Worm (Caenorhabditis elegans): ENCODE data around the gene cysl-2.

DNA sequence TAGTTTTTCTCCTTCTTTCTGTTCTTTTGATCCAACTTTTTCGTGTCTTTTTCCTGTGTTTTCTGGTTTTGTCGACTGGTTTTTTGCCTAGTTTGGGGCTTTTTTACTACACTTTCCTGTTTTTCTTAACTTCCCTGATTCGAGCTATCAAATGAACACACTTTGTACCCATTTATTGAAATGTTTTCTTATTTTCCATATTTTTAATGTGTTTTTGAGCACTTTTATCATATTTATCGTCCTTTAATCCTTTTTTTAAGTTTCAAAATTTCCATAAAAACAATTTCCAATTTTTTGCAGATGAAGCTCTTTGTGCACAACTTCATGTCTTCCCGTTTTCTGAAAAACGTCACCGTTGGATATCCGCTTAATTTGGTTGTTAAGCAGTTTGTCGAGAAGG lies 39.7 kb upstream of the cysl-2 start, which contains the start of gene C04H5.1:
- TF ChIP-seq mab-5 (tag; optimal IDR thresholded peaks at IDR 0.05) (no peak), blmp-1 (tag; optimal IDR thresholded peaks at IDR 0.05; ENCODE audit: insufficient read depth) (no peak), lin-39 (tag; optimal IDR thresholded peaks at IDR 0.05) (no peak), aly-2 (tag; optimal IDR thresholded peaks at IDR 0.05) (no peak), dmd-4 (tag; optimal IDR thresholded peaks at IDR 0.05) (no peak), nhr-77 (tag; optimal IDR thresholded peaks at IDR 0.05) (no peak), nhr-10 (tag; optimal IDR thresholded peaks at IDR 0.05) (no peak), lsy-2 (tag; optimal IDR thresholded peaks at IDR 0.05) (no peak), ztf-1 (GFP tag; conservative IDR thresholded peaks at IDR 0.05) (no peak), fos-1 (tag; optimal IDR thresholded peaks at IDR 0.05) (no peak), nhr-237 (tag; optimal IDR thresholded peaks at IDR 0.05) (no peak), unc-62 (GFP tag; optimal IDR thresholded peaks at IDR 0.05) (no peak)

All from whole organism, L2 larva.